Fruit fly (Drosophila melanogaster): ENCODE data around the gene CG12170.

CG12170 gene

dm6 chr3R:5633437-5633836, 3.6 kb upstream of the CG12170 start, which contains the start of gene CG12171 (continued):
- TF ChIP-seq pzg (GFP tag; optimal IDR thresholded peaks at IDR 0.05): peak; percentile 31
- TF ChIP-seq Ets65A (GFP tag): peak; percentile 41
- TF ChIP-seq gce (GFP tag; IDR thresholded peaks at IDR 0.05): no peak
- no peak for TF ChIP-seq CG4328 (GFP tag; optimal IDR thresholded peaks at IDR 0.05)
- no peak for TF ChIP-seq Hsf (GFP tag; optimal IDR thresholded peaks at IDR 0.05)
- TF ChIP-seq ERR (GFP tag; optimal IDR thresholded peaks at IDR 0.05): peak; percentile 40
- peak; percentile 83 for TF ChIP-seq ftz-f1 (GFP tag; optimal IDR thresholded peaks at IDR 0.05)
- no peak for TF ChIP-seq CG15601 (tag; optimal IDR thresholded peaks at IDR 0.05)
- peak; percentile 52 for TF ChIP-seq BEAF-32 (GFP tag; optimal IDR thresholded peaks at IDR 0.05)
- TF ChIP-seq sug (tag; optimal IDR thresholded peaks at IDR 0.05): peak; percentile 16
- no peak for TF ChIP-seq Dad (GFP tag; optimal IDR thresholded peaks at IDR 0.05)
- TF ChIP-seq CG15696 (tag; optimal IDR thresholded peaks at IDR 0.05): no peak
- TF ChIP-seq psq (GFP tag; optimal IDR thresholded peaks at IDR 0.05): no peak
- TF ChIP-seq tll (GFP tag; optimal IDR thresholded peaks at IDR 0.05): peak in 1 of 2 experiments; percentile 23
- no peak for TF ChIP-seq zfh1 (GFP tag; IDR thresholded peaks at IDR 0.05)
- TF ChIP-seq CG12104 (GFP tag; optimal IDR thresholded peaks at IDR 0.05): no peak
- TF ChIP-seq Hr39 (optimal IDR thresholded peaks at IDR 0.05): no peak
- TF ChIP-seq CG2116 (GFP tag; optimal IDR thresholded peaks at IDR 0.05): peak; percentile 96
- TF ChIP-seq CG34422 (GFP tag; IDR thresholded peaks at IDR 0.05): no peak
- no peak for TF ChIP-seq oc (tag; optimal IDR thresholded peaks at IDR 0.05)
- TF ChIP-seq CG3726 (GFP tag; IDR thresholded peaks at IDR 0.05): no peak
- TF ChIP-seq fu2 (GFP tag; optimal IDR thresholded peaks at IDR 0.05): no peak
- TF ChIP-seq CG10959 (GFP tag; IDR thresholded peaks at IDR 0.05): no peak
- TF ChIP-seq org-1 (GFP tag; optimal IDR thresholded peaks at IDR 0.05): no peak

dm6 chr3R:5635524-5635923, 1.5 kb upstream of the CG12170 start, which contains the start of gene CG31546:
CG31546 (minus strand) TSS chr3R:5635624.
- no peak for TF ChIP-seq CG2712 (tag; optimal IDR thresholded peaks at IDR 0.05)
- TF ChIP-seq CG10654 (GFP tag; optimal IDR thresholded peaks at IDR 0.05): no peak
- no peak for TF ChIP-seq CG6254 (GFP tag; optimal IDR thresholded peaks at IDR 0.05)
- TF ChIP-seq D19B (GFP tag; optimal IDR thresholded peaks at IDR 0.05): no peak
- TF ChIP-seq z (GFP tag; IDR thresholded peaks at IDR 0.05): no peak
- TF ChIP-seq Optix (GFP tag; IDR thresholded peaks at IDR 0.05): no peak
- no peak for TF ChIP-seq CG11560 (tag; IDR thresholded peaks at IDR 0.05)
- no peak for TF ChIP-seq ab (GFP tag; optimal IDR thresholded peaks at IDR 0.05)
- no peak for TF ChIP-seq fu2 (GFP tag; optimal IDR thresholded peaks at IDR 0.05)
- TF ChIP-seq Sry-δ (GFP tag; optimal IDR thresholded peaks at IDR 0.05): no peak
- no peak for TF ChIP-seq CG16863 (GFP tag; optimal IDR thresholded peaks at IDR 0.05)

- TF ChIP-seq Med (GFP tag): peak; percentile 60
- no peak for TF ChIP-seq CG8478 (optimal IDR thresholded peaks at IDR 0.05)
Observed at dm6 chr3R:5643421-5643820, 6.4 kb downstream of the CG12170 start.

- TF ChIP-seq da (GFP tag; optimal IDR thresholded peaks at IDR 0.05) (no peak), Hmx (GFP tag; optimal IDR thresholded peaks at IDR 0.05) (no peak), Doc2 (GFP tag; IDR thresholded peaks at IDR 0.05) (no peak), crol (GFP tag; IDR thresholded peaks at IDR 0.05) (peak; percentile 72), CG10565 (GFP tag; optimal IDR thresholded peaks at IDR 0.05) (no peak), twi (tag; optimal IDR thresholded peaks at IDR 0.05) (no peak), CG34376 (GFP tag; optimal IDR thresholded peaks at IDR 0.05) (no peak), Scr (GFP tag; IDR thresholded peaks at IDR 0.05; ENCODE audit: partially characterized antibody) (no peak), sr (GFP tag; IDR thresholded peaks at IDR 0.05) (peak; percentile 85), Poxn (GFP tag; IDR thresholded peaks at IDR 0.05) (no peak), CG11247 (GFP tag; IDR thresholded peaks at IDR 0.05) (no peak), slou (GFP tag; optimal IDR thresholded peaks at IDR 0.05) (no peak), repo (GFP tag; optimal IDR thresholded peaks at IDR 0.05) (no peak)
Observed at dm6 chr3R:5647705-5648568, 10.9 kb downstream of the CG12170 start.
